Worm (Caenorhabditis elegans) whole organism, L1 larva: Measurements from ENCODE around the gene cyp-14A3.

Experiments
- C16A3.4 ChIP-seq: fragments of 150-350 bp; optimal IDR thresholded peaks from 2 replicates; lab custom pipeline; 2014; ENCODE audit warnings: missing biosample characterization, missing genetic modification characterization
- F16B12.6 ChIP-seq: fragments of 150-350 bp; optimal IDR thresholded peaks from 2 replicates; lab custom pipeline; 2014; ENCODE audit warnings: missing biosample characterization, missing genetic modification characterization
- Y116A8C.19 ChIP-seq: sonication (generic microtip); optimal IDR thresholded peaks from 2 replicates; lab custom pipeline; 2016; ENCODE audit warnings: missing compliant biosample characterization, missing genetic modification characterization, borderline replicate concordance
- aha-1 ChIP-seq: fragments of 150-350 bp; optimal IDR thresholded peaks from 2 replicates; lab custom pipeline; 2014; ENCODE audit warnings: missing biosample characterization, missing genetic modification characterization
- alr-1 ChIP-seq: fragments of 200-800 bp; sonication (Bioruptor generic); optimal IDR thresholded peaks from 2 replicates; lab custom pipeline; 2018; ENCODE audit warnings: borderline replicate concordance, mild to moderate bottlenecking, missing genetic modification characterization, missing compliant biosample characterization
- ama-1 ChIP-seq: fragments of 150-350 bp; optimal IDR thresholded peaks from 2 replicates; lab custom pipeline; 2014
- ceh-63 ChIP-seq: fragments of 200-800 bp; sonication (Bioruptor generic); optimal IDR thresholded peaks from 2 replicates; lab custom pipeline; 2018; ENCODE audit warnings: mild to moderate bottlenecking, missing genetic modification characterization, missing compliant biosample characterization
- ceh-8 ChIP-seq: fragments of 200-800 bp; sonication (Bioruptor generic); optimal IDR thresholded peaks from 2 replicates; lab custom pipeline; 2018; ENCODE audit warnings: mild to moderate bottlenecking, missing genetic modification characterization, moderate library complexity, missing compliant biosample characterization
- ceh-88 ChIP-seq: fragments of 200-800 bp; sonication (Bioruptor generic); IDR thresholded peaks from 2 replicates; pipeline ENCODE4 v1.3.6; 2022; ENCODE audit warnings: missing genetic modification characterization, missing compliant biosample characterization
- ces-1 ChIP-seq: fragments of 150-350 bp; optimal IDR thresholded peaks from 2 replicates; lab custom pipeline; 2014; ENCODE audit warnings: missing biosample characterization, missing genetic modification reagents, missing genetic modification characterization
- dsc-1 ChIP-seq: sonication (generic microtip); optimal IDR thresholded peaks from 2 replicates; lab custom pipeline; 2016; ENCODE audit warnings: mild to moderate bottlenecking, missing genetic modification characterization, missing compliant biosample characterization
- efl-1 ChIP-seq, 4 experiments: fragments of 150-350 bp; optimal IDR thresholded peaks in 3 of 4; peaks in 1 of 4; 1 replicate in 1 of 4; 2 replicates in 3 of 4; lab custom pipeline; 2014; ENCODE audit warnings: missing biosample characterization in 2 of 4, missing genetic modification characterization in 2 of 4, missing genetic modification reagents in 2 of 4
- efl-3 ChIP-seq: fragments of 200-800 bp; sonication (Bioruptor generic); optimal IDR thresholded peaks from 2 replicates; lab custom pipeline; 2018; ENCODE audit warnings: mild to moderate bottlenecking, missing genetic modification characterization, missing compliant biosample characterization
- egl-27 ChIP-seq, 2 experiments: fragments of 150-350 bp in 1 of 2; sonication (generic microtip); optimal IDR thresholded peaks; 3 replicates each; lab custom pipeline; 2017 to 2018; ENCODE audit warnings: missing biosample characterization in 2 of 2, missing genetic modification characterization in 2 of 2, missing genetic modification reagents in 2 of 2
- elt-2 ChIP-seq: sonication (generic microtip); optimal IDR thresholded peaks from 2 replicates; lab custom pipeline; 2016; ENCODE audit warnings: missing genetic modification characterization, mild to moderate bottlenecking, inconsistent platforms, missing compliant biosample characterization, missing genetic modification reagents
- elt-3 ChIP-seq, 6 experiments: fragments of 150-350 bp in 1 of 6; sonication (generic microtip); optimal IDR thresholded peaks; 2 replicates each; lab custom pipeline; 2017 to 2018; ENCODE audit warnings: missing biosample characterization in 6 of 6, missing genetic modification characterization in 6 of 6, inconsistent platforms in 1 of 6
- ets-5 ChIP-seq: fragments of 200-800 bp; sonication (Bioruptor generic); IDR thresholded peaks from 2 replicates; pipeline ENCODE4 v1.3.6; 2022; ENCODE audit warnings: missing genetic modification characterization, missing compliant biosample characterization
- fkh-10 ChIP-seq: sonication (generic microtip); optimal IDR thresholded peaks from 2 replicates; lab custom pipeline; 2017; ENCODE audit warnings: missing biosample characterization, missing genetic modification reagents, missing genetic modification characterization
- fkh-8 ChIP-seq: sonication (generic microtip); optimal IDR thresholded peaks from 2 replicates; lab custom pipeline; 2016; ENCODE audit warnings: mild to moderate bottlenecking, missing genetic modification characterization, missing compliant biosample characterization
- fos-1 ChIP-seq: fragments of 150-350 bp; optimal IDR thresholded peaks from 2 replicates; lab custom pipeline; 2014; ENCODE audit warnings: missing biosample characterization, missing genetic modification characterization
- grh-1 ChIP-seq: fragments of 200-800 bp; sonication (Bioruptor generic); IDR thresholded peaks from 2 replicates; pipeline ENCODE4 v1.3.6; 2022; ENCODE audit warnings: missing genetic modification reagents, missing genetic modification characterization, missing compliant biosample characterization
- hlh-4 ChIP-seq: sonication (generic microtip); optimal IDR thresholded peaks from 2 replicates; lab custom pipeline; 2016; ENCODE audit warnings: mild to moderate bottlenecking, missing genetic modification characterization, missing compliant biosample characterization
- hpl-2 ChIP-seq: fragments of 150-350 bp; optimal IDR thresholded peaks from 2 replicates; lab custom pipeline; 2014; ENCODE audit warnings: missing biosample characterization, missing genetic modification reagents, missing genetic modification characterization
- lin-14 ChIP-seq: fragments of 200-800 bp; sonication (Bioruptor generic); optimal IDR thresholded peaks from 2 replicates; lab custom pipeline; 2018; ENCODE audit warnings: mild to moderate bottlenecking, missing genetic modification characterization, moderate library complexity, missing compliant biosample characterization
- lin-15B ChIP-seq: fragments of 150-350 bp; sonication (generic microtip); optimal IDR thresholded peaks from 3 replicates; lab custom pipeline; 2014; ENCODE audit warnings: missing biosample characterization, missing genetic modification characterization
- lin-35 ChIP-seq, 2 experiments: fragments of 150-350 bp; optimal IDR thresholded peaks; 2 replicates each; lab custom pipeline; 2014; ENCODE audit warnings: missing biosample characterization in 2 of 2, missing genetic modification characterization in 2 of 2, missing genetic modification reagents in 2 of 2
- lir-3 ChIP-seq: sonication (generic microtip); optimal IDR thresholded peaks from 2 replicates; lab custom pipeline; 2016; ENCODE audit warnings: mild to moderate bottlenecking, missing genetic modification characterization, moderate library complexity, missing compliant biosample characterization; ENCODE audit not compliant: poor library complexity
- lsy-2 ChIP-seq, 2 experiments: fragments of 150-350 bp; optimal IDR thresholded peaks; 2 replicates each; lab custom pipeline; 2014; ENCODE audit warnings: missing biosample characterization in 2 of 2, missing genetic modification characterization in 2 of 2
- mef-2 ChIP-seq: fragments of 150-350 bp; optimal IDR thresholded peaks from 2 replicates; lab custom pipeline; 2014; ENCODE audit warnings: missing biosample characterization, missing genetic modification characterization
- nhr-12 ChIP-seq: sonication (generic microtip); optimal IDR thresholded peaks from 2 replicates; lab custom pipeline; 2017; ENCODE audit warnings: missing biosample characterization, missing genetic modification characterization
- nhr-237 ChIP-seq: fragments of 150-350 bp; optimal IDR thresholded peaks from 2 replicates; lab custom pipeline; 2014; ENCODE audit warnings: missing biosample characterization, missing genetic modification characterization
- nhr-71 ChIP-seq: sonication (generic microtip); optimal IDR thresholded peaks from 2 replicates; lab custom pipeline; 2016; ENCODE audit warnings: mild to moderate bottlenecking, missing genetic modification characterization, moderate library complexity, missing compliant biosample characterization
- nhr-85 ChIP-seq: sonication (generic microtip); peaks from one replicate; lab custom pipeline; 2016; ENCODE audit warnings: missing genetic modification characterization, inconsistent platforms, missing compliant biosample characterization
- pqm-1 ChIP-seq: sonication (generic microtip); optimal IDR thresholded peaks from 3 replicates; lab custom pipeline; 2017; ENCODE audit warnings: missing biosample characterization, missing genetic modification characterization
- rnt-1 ChIP-seq: sonication (generic microtip); optimal IDR thresholded peaks from 2 replicates; lab custom pipeline; 2016; ENCODE audit warnings: mild to moderate bottlenecking, missing genetic modification characterization, moderate library complexity, missing compliant biosample characterization
- snpc-4 ChIP-seq: fragments of 150-350 bp; optimal IDR thresholded peaks from 2 replicates; lab custom pipeline; 2014; ENCODE audit warnings: missing biosample characterization, missing genetic modification characterization
- sox-4 ChIP-seq: sonication (generic microtip); optimal IDR thresholded peaks from 2 replicates; lab custom pipeline; 2016; ENCODE audit warnings: missing genetic modification characterization, missing compliant biosample characterization
- sup-37 ChIP-seq: fragments of 200-800 bp; sonication (Bioruptor generic); optimal IDR thresholded peaks from 2 replicates; lab custom pipeline; 2018; ENCODE audit warnings: mild to moderate bottlenecking, missing genetic modification characterization, missing compliant biosample characterization
- tlp-1 ChIP-seq: fragments of 150-350 bp; optimal IDR thresholded peaks from 2 replicates; lab custom pipeline; 2014; ENCODE audit warnings: missing biosample characterization, missing genetic modification characterization
- unc-130 ChIP-seq: fragments of 150-350 bp; optimal IDR thresholded peaks from 2 replicates; lab custom pipeline; 2017; ENCODE audit warnings: missing biosample characterization, missing genetic modification characterization, inconsistent platforms
- unc-30 ChIP-seq: sonication (generic microtip); optimal IDR thresholded peaks from 2 replicates; lab custom pipeline; 2017; ENCODE audit warnings: missing biosample characterization, missing genetic modification characterization
- unc-98 ChIP-seq: fragments of 200-800 bp; sonication (Bioruptor generic); IDR thresholded peaks from 2 replicates; pipeline ENCODE4 v1.3.6; 2022; ENCODE audit warnings: missing genetic modification characterization, missing compliant biosample characterization
- zip-4 ChIP-seq: fragments of 200-800 bp; sonication (Bioruptor generic); optimal IDR thresholded peaks from 2 replicates; lab custom pipeline; 2018; ENCODE audit warnings: mild to moderate bottlenecking, missing genetic modification characterization, moderate library complexity, missing compliant biosample characterization

The cyp-14A3 gene

ce11 chrX:13262195-13262594 lies 11.8 kb downstream of the cyp-14A3 start, which contains the start of gene K09A11.1:
Gene K09A11.1 (plus strand): TSS chrX:13262495.
- no peak for TF ChIP-seq hlh-4 (tag; lab: Kevin White, UChicago)
- no peak for TF ChIP-seq sup-37 (GFP tag; lab: Kevin White, UChicago)
- TF ChIP-seq snpc-4 (tag; lab: Kevin White, UChicago) = no peak
- TF ChIP-seq nhr-12 (tag; lab: Kevin White, UChicago) = no peak
- no peak for TF ChIP-seq ces-1
- TF ChIP-seq unc-130 = no peak
- TF ChIP-seq egl-27 (tag; optimal IDR thresholded peaks at IDR 0.05; lab: Kevin White, UChicago) = no peak
- no peak for TF ChIP-seq grh-1 (GFP tag; lab: Robert Waterston, UW)
- TF ChIP-seq alr-1 (tag; lab: Kevin White, UChicago) = no peak
- TF ChIP-seq lsy-2 (tag; optimal IDR thresholded peaks at IDR 0.05; lab: Kevin White, UChicago) = no peak

DNA sequence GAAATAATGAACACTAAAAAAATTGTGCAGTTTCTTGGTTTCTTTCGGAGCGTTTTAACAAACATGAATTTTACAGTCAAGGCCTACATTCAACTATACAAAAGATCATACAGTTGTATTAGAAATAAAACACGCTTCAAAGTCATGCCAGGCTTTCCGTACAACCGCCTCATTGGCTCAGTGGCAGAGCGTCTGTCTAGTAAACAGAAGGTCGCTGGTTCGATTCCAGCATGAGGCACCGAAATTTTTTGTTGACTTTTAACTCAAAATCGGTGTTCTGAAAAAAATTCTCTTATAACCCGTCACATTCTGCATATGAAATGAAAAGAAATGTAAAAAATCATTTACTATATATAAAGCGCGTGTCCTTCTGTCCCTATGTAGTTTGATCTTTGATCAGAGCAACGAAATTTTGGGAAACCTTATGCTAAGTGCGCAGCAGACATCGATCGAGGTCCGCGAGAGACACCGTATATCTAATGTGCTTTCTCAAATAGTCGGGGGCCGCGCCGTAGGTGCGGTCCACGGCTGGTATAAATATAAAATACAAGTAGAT lies 12.9 kb downstream of the cyp-14A3 start:
- TF ChIP-seq snpc-4 (tag; lab: Kevin White, UChicago) = peak; percentile 11
- peak; percentile 0 for TF ChIP-seq elt-2 (tag; lab: Kevin White, UChicago)
- peak; percentile 8 for TF ChIP-seq nhr-71 (tag; lab: Kevin White, UChicago)

DNA sequence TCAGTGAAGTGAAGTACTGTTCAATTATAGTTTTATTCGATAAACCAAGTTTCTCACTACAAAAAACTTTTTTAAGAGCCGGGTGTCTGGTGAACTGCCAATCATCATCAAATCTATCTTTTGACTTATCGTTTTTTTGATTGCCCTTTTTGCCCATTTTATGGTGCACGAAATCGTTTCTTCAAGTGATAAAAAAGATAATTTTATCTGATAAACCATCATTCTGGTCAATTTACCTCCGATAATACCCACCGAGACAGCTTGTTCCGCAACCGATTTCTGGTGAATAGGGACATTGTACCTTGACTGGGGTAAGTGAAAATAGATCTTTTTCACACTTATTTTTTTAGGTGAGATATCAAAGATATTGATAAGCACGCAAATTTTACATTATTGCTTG lies 16.4 kb downstream of the cyp-14A3 start, which contains the start of gene K08H2.10:
Gene K08H2.10, plus strand, starts transcription at position 230 of the 400 bp plus-strand sequence.
- TF ChIP-seq hpl-2 (GFP tag; lab: Kevin White, UChicago) (no peak), tlp-1 (tag; lab: Kevin White, UChicago) (peak; percentile 77), efl-1 (optimal IDR thresholded peaks at IDR 0.05; lab: Kevin White, UChicago) (no peak), efl-1 (GFP tag; optimal IDR thresholded peaks at IDR 0.05 in 1 of 2; lab: Kevin White, UChicago) (peak in 1 of 2 experiments; percentile 41), elt-2 (tag; lab: Kevin White, UChicago) (peak; percentile 82)

DNA sequence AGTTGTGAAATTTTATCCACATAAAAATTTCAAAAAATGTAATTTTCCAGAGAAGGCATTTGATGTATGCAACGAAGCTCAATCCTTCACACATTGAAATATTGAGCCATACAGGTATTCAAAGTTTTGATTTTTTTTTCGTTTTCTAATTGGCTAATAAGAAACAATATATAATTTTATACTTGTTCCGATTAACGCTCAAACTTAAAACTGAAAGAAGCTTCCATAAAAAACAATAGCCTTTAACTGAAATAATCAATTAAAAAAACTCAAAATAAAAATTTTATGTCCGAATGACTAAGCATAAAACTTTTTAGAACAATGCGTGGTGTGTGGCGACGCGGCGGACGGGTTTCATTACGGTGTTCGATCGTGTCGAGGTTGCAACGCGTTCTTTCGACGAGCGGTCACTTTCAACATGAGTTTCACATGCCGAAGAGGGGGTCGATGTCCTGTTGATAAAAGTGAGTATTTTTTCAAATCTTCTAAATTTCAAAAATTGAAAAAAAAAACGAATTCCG lies 22.0 kb downstream of the cyp-14A3 start, which contains the start of gene nhr-32:
Gene nhr-32, plus strand, starts transcription at position 51 of the 521 bp plus-strand sequence.
- TF ChIP-seq nhr-85 (tag; lab: Kevin White, UChicago) (no peak), C16A3.4 (no peak), ceh-63 (GFP tag; lab: Kevin White, UChicago) (no peak), ceh-8 (no peak), Y116A8C.19 (tag; lab: Kevin White, UChicago) (no peak), elt-3 (tag; optimal IDR thresholded peaks at IDR 0.05; lab: Kevin White, UChicago) (no peak), fos-1 (tag; lab: Kevin White, UChicago) (no peak), nhr-237 (no peak), ets-5 (GFP tag; lab: Robert Waterston, UW) (no peak), F16B12.6 (no peak), aha-1 (no peak), ceh-88 (no peak), pqm-1 (tag; lab: Kevin White, UChicago) (no peak), zip-4 (GFP tag; lab: Kevin White, UChicago) (no peak), tlp-1 (tag; lab: Kevin White, UChicago) (no peak), fkh-10 (GFP tag; lab: Kevin White, UChicago) (no peak), dsc-1 (tag; lab: Kevin White, UChicago) (no peak), mef-2 (no peak)

- TF ChIP-seq lin-15B (tag; lab: Kevin White, UChicago) (no peak), ceh-63 (GFP tag; lab: Kevin White, UChicago) (no peak), rnt-1 (tag; lab: Kevin White, UChicago) (peak; percentile 82), lir-3 (tag; lab: Kevin White, UChicago) (no peak), lin-14 (GFP tag; lab: Kevin White, UChicago) (peak; percentile 96), dsc-1 (tag; lab: Kevin White, UChicago) (peak; percentile 56), lin-35 (GFP tag; optimal IDR thresholded peaks at IDR 0.05; lab: Kevin White, UChicago) (peak; percentile 64 to 74), aha-1 (peak; percentile 26), fkh-8 (tag; lab: Kevin White, UChicago) (peak; percentile 53), hlh-4 (tag; lab: Kevin White, UChicago) (no peak), unc-30 (tag; lab: Kevin White, UChicago) (no peak), lsy-2 (tag; optimal IDR thresholded peaks at IDR 0.05; lab: Kevin White, UChicago) (peak; percentile 54 to 66), nhr-12 (tag; lab: Kevin White, UChicago) (no peak), efl-3 (no peak), grh-1 (GFP tag; lab: Robert Waterston, UW) (peak; percentile 60), unc-98 (GFP tag; lab: Robert Waterston, UW) (no peak), alr-1 (tag; lab: Kevin White, UChicago) (no peak), sox-4 (tag; lab: Kevin White, UChicago) (no peak), ama-1 (lab: Kevin White, UChicago) (no peak)
Observed at ce11 chrX:13251354-13251843, 22.6 kb downstream of the cyp-14A3 start.
